Worm (Caenorhabditis elegans) whole organism, mixed stage, embryonic: Measurements from ENCODE around the gene W05B10.6.

ENCODE experiments used
- M03D4.4 ChIP-seq: sonication (generic microtip); optimal IDR thresholded peaks from 2 replicates; lab custom pipeline; 2017; ENCODE audit warnings: mild to moderate bottlenecking, missing genetic modification characterization, missing compliant biosample characterization
- ceh-39 ChIP-seq: fragments of 150-350 bp; optimal IDR thresholded peaks from 2 replicates; lab custom pipeline; 2014; ENCODE audit warnings: missing biosample characterization, missing genetic modification characterization
- ceh-43 ChIP-seq: fragments of 200-800 bp; sonication (Bioruptor generic); optimal IDR thresholded peaks from 2 replicates; lab custom pipeline; 2018; ENCODE audit warnings: mild to moderate bottlenecking, missing genetic modification characterization, moderate library complexity, missing compliant biosample characterization
- ceh-83 ChIP-seq: fragments of 200-800 bp; sonication (Bioruptor generic); optimal IDR thresholded peaks from 2 replicates; lab custom pipeline; 2018; ENCODE audit warnings: mild to moderate bottlenecking, missing genetic modification characterization, missing compliant biosample characterization
- ces-1 ChIP-seq: fragments of 150-350 bp; optimal IDR thresholded peaks from 2 replicates; lab custom pipeline; 2014; ENCODE audit warnings: missing biosample characterization, missing genetic modification reagents, missing genetic modification characterization
- cnd-1 ChIP-seq: fragments of 200-800 bp; sonication (Bioruptor generic); optimal IDR thresholded peaks from 2 replicates; lab custom pipeline; 2018; ENCODE audit warnings: mild to moderate bottlenecking, missing genetic modification characterization, missing compliant biosample characterization
- drap-1 ChIP-seq: fragments of 200-800 bp; sonication (Bioruptor generic); optimal IDR thresholded peaks from 3 replicates; lab custom pipeline; 2018; ENCODE audit warnings: mild to moderate bottlenecking, missing genetic modification characterization, missing compliant biosample characterization
- elt-1 ChIP-seq: sonication (generic microtip); optimal IDR thresholded peaks from 2 replicates; lab custom pipeline; 2017; ENCODE audit warnings: missing genetic modification characterization, mild to moderate bottlenecking, missing compliant biosample characterization, antibody characterized with exemption, moderate library complexity, borderline replicate concordance; ENCODE audit not compliant: insufficient read depth
- elt-3 ChIP-seq: fragments of 150-350 bp; optimal IDR thresholded peaks from 2 replicates; lab custom pipeline; 2014; ENCODE audit warnings: missing biosample characterization, missing genetic modification characterization
- ham-2 ChIP-seq: fragments of 200-800 bp; sonication (Bioruptor generic); optimal IDR thresholded peaks from 2 replicates; lab custom pipeline; 2018; ENCODE audit warnings: mild to moderate bottlenecking, missing genetic modification characterization, missing compliant biosample characterization
- hlh-1 ChIP-seq: fragments of 150-350 bp; optimal IDR thresholded peaks from 2 replicates; lab custom pipeline; 2014; ENCODE audit warnings: missing biosample characterization, missing genetic modification reagents, missing genetic modification characterization
- lin-32 ChIP-seq: fragments of 200-800 bp; sonication (Bioruptor generic); optimal IDR thresholded peaks from 2 replicates; lab custom pipeline; 2018; ENCODE audit warnings: mild to moderate bottlenecking, missing genetic modification characterization, missing compliant biosample characterization
- lsy-2 ChIP-seq: fragments of 150-350 bp; optimal IDR thresholded peaks from 2 replicates; lab custom pipeline; 2014; ENCODE audit warnings: missing biosample characterization, missing genetic modification characterization
- mep-1 ChIP-seq: fragments of 150-350 bp; optimal IDR thresholded peaks from 2 replicates; lab custom pipeline; 2017; ENCODE audit warnings: missing biosample characterization, missing genetic modification reagents, missing genetic modification characterization, inconsistent platforms
- mls-2 ChIP-seq: sonication (generic microtip); optimal IDR thresholded peaks from 2 replicates; lab custom pipeline; 2016; ENCODE audit warnings: mild to moderate bottlenecking, missing genetic modification characterization, moderate library complexity, missing compliant biosample characterization
- nhr-12 ChIP-seq: fragments of 150-350 bp; optimal IDR thresholded peaks from 2 replicates; lab custom pipeline; 2014; ENCODE audit warnings: missing biosample characterization, missing genetic modification characterization
- nhr-2 ChIP-seq: fragments of 150-350 bp; optimal IDR thresholded peaks from 2 replicates; lab custom pipeline; 2014; ENCODE audit warnings: missing biosample characterization, missing genetic modification characterization
- nhr-237 ChIP-seq: fragments of 150-350 bp; optimal IDR thresholded peaks from 2 replicates; lab custom pipeline; 2014; ENCODE audit warnings: missing biosample characterization, missing genetic modification characterization
- nhr-28 ChIP-seq: fragments of 150-350 bp; optimal IDR thresholded peaks from 2 replicates; lab custom pipeline; 2014; ENCODE audit warnings: missing biosample characterization, missing genetic modification characterization
- nhr-76 ChIP-seq: sonication (generic microtip); optimal IDR thresholded peaks from 2 replicates; lab custom pipeline; 2017; ENCODE audit warnings: missing biosample characterization, missing genetic modification characterization
- pha-4 ChIP-seq: fragments of 150-350 bp; optimal IDR thresholded peaks from 2 replicates; lab custom pipeline; 2018; ENCODE audit warnings: missing biosample characterization, missing genetic modification reagents, missing genetic modification characterization
- sem-2 ChIP-seq: fragments of 200-800 bp; sonication (Bioruptor generic); optimal IDR thresholded peaks from 2 replicates; lab custom pipeline; 2018; ENCODE audit warnings: mild to moderate bottlenecking, missing genetic modification characterization, missing compliant biosample characterization
- snpc-4 ChIP-seq: fragments of 150-350 bp; optimal IDR thresholded peaks from 2 replicates; lab custom pipeline; 2014; ENCODE audit warnings: missing biosample characterization, missing genetic modification characterization
- sptf-1 ChIP-seq: sonication (generic microtip); optimal IDR thresholded peaks from 2 replicates; lab custom pipeline; 2017; ENCODE audit warnings: mild to moderate bottlenecking, missing genetic modification characterization, moderate library complexity, missing compliant biosample characterization
- tbx-8 ChIP-seq: fragments of 200-800 bp; sonication (Bioruptor generic); optimal IDR thresholded peaks from 2 replicates; lab custom pipeline; 2018; ENCODE audit warnings: mild to moderate bottlenecking, missing genetic modification characterization, moderate library complexity, missing compliant biosample characterization
- unc-120 ChIP-seq: sonication (generic microtip); optimal IDR thresholded peaks from 2 replicates; lab custom pipeline; 2017; ENCODE audit warnings: missing genetic modification characterization, missing compliant biosample characterization; ENCODE audit not compliant: poor library complexity, severe bottlenecking
- unc-39 ChIP-seq: fragments of 150-350 bp; optimal IDR thresholded peaks from 2 replicates; lab custom pipeline; 2014; ENCODE audit warnings: missing biosample characterization, missing genetic modification characterization
- unc-62 ChIP-seq: fragments of 150-350 bp; optimal IDR thresholded peaks from 2 replicates; lab custom pipeline; 2014; ENCODE audit warnings: missing biosample characterization, missing genetic modification reagents, missing genetic modification characterization
- zip-8 ChIP-seq: fragments of 150-350 bp; optimal IDR thresholded peaks from 2 replicates; lab custom pipeline; 2014; ENCODE audit warnings: missing biosample characterization, missing genetic modification characterization
- ztf-11 ChIP-seq: fragments of 150-350 bp; optimal IDR thresholded peaks from 2 replicates; lab custom pipeline; 2014; ENCODE audit warnings: missing biosample characterization, missing genetic modification characterization

W05B10.6 gene

ce11 chrV:12640384-12640783, 17.7 kb downstream of the W05B10.6 start, which contains the start of gene gpa-8:
TSS of gene gpa-8 (minus strand) at chrV:12640484.
- TF ChIP-seq ztf-11 (tag; lab: Kevin White, UChicago) (no peak), zip-8 (tag; lab: Kevin White, UChicago) (no peak), M03D4.4 (tag; lab: Kevin White, UChicago) (no peak), ceh-43 (no peak), mep-1 (tag; lab: Kevin White, UChicago) (no peak), snpc-4 (tag; lab: Kevin White, UChicago) (no peak), unc-39 (no peak), cnd-1 (tag; lab: Kevin White, UChicago) (no peak), ham-2 (GFP tag; lab: Kevin White, UChicago) (no peak), nhr-2 (tag; lab: Kevin White, UChicago) (no peak), ceh-39 (tag; lab: Kevin White, UChicago) (no peak), lin-32 (GFP tag; lab: Kevin White, UChicago) (no peak), nhr-237 (tag; lab: Kevin White, UChicago) (no peak), sem-2 (no peak), nhr-76 (no peak), unc-120 (tag; lab: Kevin White, UChicago) (no peak), pha-4 (no peak)

DNA sequence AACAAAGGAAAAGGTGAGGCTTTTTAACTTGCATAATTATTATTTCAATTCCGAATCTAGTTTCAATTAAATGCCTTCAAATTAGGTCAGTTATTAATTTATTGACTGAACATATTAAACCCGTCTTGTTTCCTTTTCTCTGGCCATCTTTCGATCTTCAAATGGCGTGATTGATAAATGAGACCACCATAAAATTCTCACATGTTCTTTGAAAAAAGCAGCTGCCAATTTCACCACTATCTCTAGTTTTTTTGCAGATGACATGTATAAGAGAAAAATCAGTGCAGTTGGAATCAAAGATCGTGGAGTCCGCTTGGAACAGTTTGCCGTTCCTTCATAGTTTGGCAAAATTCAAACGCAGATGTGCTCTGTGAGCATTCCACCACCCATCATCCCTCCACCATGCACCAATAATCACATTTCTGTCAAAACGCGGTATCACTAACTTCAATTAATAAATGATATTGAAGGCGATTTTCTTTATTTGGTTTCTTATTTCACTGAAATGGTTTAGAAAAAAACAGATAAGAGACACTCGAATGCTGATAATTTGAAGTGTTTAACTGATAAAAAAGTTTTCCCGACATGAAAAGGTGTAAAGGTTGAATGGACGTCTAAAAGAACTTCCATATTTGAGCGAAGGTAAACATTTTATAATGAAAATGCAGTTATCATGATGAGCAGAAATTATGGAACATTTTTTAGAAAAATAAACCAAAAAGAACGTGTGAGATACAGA, 20.1 kb downstream of the W05B10.6 start:
- TF ChIP-seq nhr-2 (tag; lab: Kevin White, UChicago), result no peak
- TF ChIP-seq ztf-11 (tag; lab: Kevin White, UChicago), result no peak
- no peak for TF ChIP-seq ces-1 (GFP tag; lab: Kevin White, UChicago)

- TF ChIP-seq mls-2 (tag; lab: Kevin White, UChicago) (no peak), unc-62 (GFP tag; lab: Kevin White, UChicago) (peak; percentile 25), nhr-2 (tag; lab: Kevin White, UChicago) (peak; percentile 55), elt-3 (peak; percentile 61), pha-4 (peak; percentile 71), mep-1 (tag; lab: Kevin White, UChicago) (peak; percentile 4), ham-2 (GFP tag; lab: Kevin White, UChicago) (no peak), ceh-83 (no peak), ceh-39 (tag; lab: Kevin White, UChicago) (peak; percentile 17), snpc-4 (tag; lab: Kevin White, UChicago) (no peak), lsy-2 (peak; percentile 18), nhr-28 (tag; lab: Kevin White, UChicago) (no peak), elt-1 (tag; lab: Kevin White, UChicago) (no peak)
Measured at ce11 chrV:12637238-12637690, 20.8 kb downstream of the W05B10.6 start, which contains the start of gene F56H9.2. TSS of gene F56H9.2 (plus strand) at chrV:12637663.

ce11 chrV:12636248-12636647, 21.8 kb downstream of the W05B10.6 start:
- TF ChIP-seq zip-8 (tag; lab: Kevin White, UChicago) (no peak), sem-2 (no peak)
- TF ChIP-seq, all 35 proteins: peak for 0

ce11 chrV:12635218-12635617, 22.8 kb downstream of the W05B10.6 start:
- TF ChIP-seq sem-2, result no peak
- TF ChIP-seq ztf-11 (tag; lab: Kevin White, UChicago), result no peak
- TF ChIP-seq drap-1 (GFP tag; lab: Kevin White, UChicago), result no peak

DNA sequence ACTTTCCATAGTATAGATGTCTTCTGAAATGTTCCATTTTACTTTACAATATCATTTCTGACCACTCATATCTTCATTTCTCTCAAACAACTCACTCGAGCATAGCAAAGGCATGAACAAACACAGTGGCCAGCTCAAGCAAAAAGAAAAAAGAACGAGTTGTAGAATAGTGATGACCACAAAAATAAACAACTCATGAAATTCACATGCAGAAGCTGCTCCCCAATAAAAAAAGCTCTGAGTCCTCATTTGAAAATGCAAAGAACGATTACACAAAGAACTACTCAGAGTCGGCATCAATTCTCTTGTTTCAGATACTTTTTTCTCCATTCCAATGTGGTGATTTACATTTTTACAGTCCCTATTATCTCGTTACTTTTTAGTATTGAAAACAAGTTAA, 23.3 kb downstream of the W05B10.6 start:
- no peak for TF ChIP-seq ces-1 (GFP tag; lab: Kevin White, UChicago)
- no peak for TF ChIP-seq nhr-237 (tag; lab: Kevin White, UChicago)
- no peak for TF ChIP-seq tbx-8 (GFP tag; lab: Kevin White, UChicago)
- TF ChIP-seq elt-1 (tag; lab: Kevin White, UChicago), result no peak
- TF ChIP-seq hlh-1 (tag; lab: Kevin White, UChicago), result no peak
- no peak for TF ChIP-seq nhr-28 (tag; lab: Kevin White, UChicago)
- TF ChIP-seq nhr-12, result no peak
- TF ChIP-seq nhr-76, result no peak
- TF ChIP-seq mep-1 (tag; lab: Kevin White, UChicago), result no peak
- no peak for TF ChIP-seq unc-120 (tag; lab: Kevin White, UChicago)
- no peak for TF ChIP-seq ztf-11 (tag; lab: Kevin White, UChicago)
- no peak for TF ChIP-seq cnd-1 (tag; lab: Kevin White, UChicago)
- TF ChIP-seq sptf-1 (tag; lab: Kevin White, UChicago), result no peak
- TF ChIP-seq nhr-2 (tag; lab: Kevin White, UChicago), result no peak
- TF ChIP-seq, all 35 proteins: peak for 0
